2 worm cellular contexts compared by ENCODE assay signal in genomic region chrIV:5133791-5134370, ce11.
TF ChIP-seq lines count a peak whose summit lies in the region.

No protein-coding gene starts in this region.

TF ChIP-seq in whole organism, L2 larva, 48 proteins besides CTCF, POLR2A, EP300 and RAD21 (continued from another document):
- TF ChIP-seq elt-1 (tag; optimal IDR thresholded peaks at IDR 0.05; lab: Kevin White, UChicago): no peak
- no peak for TF ChIP-seq ztf-11 (tag; optimal IDR thresholded peaks at IDR 0.05; lab: Kevin White, UChicago)
- TF ChIP-seq nhr-12 (tag; optimal IDR thresholded peaks at IDR 0.05; lab: Kevin White, UChicago): no peak
- TF ChIP-seq nhr-6 (tag; optimal IDR thresholded peaks at IDR 0.05; lab: Kevin White, UChicago): no peak
- peak; percentile 27 for TF ChIP-seq sma-3 (GFP tag; optimal IDR thresholded peaks at IDR 0.05; lab: Kevin White, UChicago)
- TF ChIP-seq nhr-25 (tag; optimal IDR thresholded peaks at IDR 0.05; lab: Kevin White, UChicago): no peak
- no peak for TF ChIP-seq lin-39 (tag; optimal IDR thresholded peaks at IDR 0.05; lab: Kevin White, UChicago)
- no peak for TF ChIP-seq egl-27 (tag; optimal IDR thresholded peaks at IDR 0.05; lab: Kevin White, UChicago)
- no peak for TF ChIP-seq ama-1 (optimal IDR thresholded peaks at IDR 0.05; lab: Kevin White, UChicago)
- TF ChIP-seq nhr-237 (tag; optimal IDR thresholded peaks at IDR 0.05; lab: Kevin White, UChicago): no peak
- TF ChIP-seq ztf-4 (tag; optimal IDR thresholded peaks at IDR 0.05; lab: Kevin White, UChicago): no peak
- peak; percentile 26 for TF ChIP-seq sma-9 (GFP tag; optimal IDR thresholded peaks at IDR 0.05; lab: Kevin White, UChicago)
- TF ChIP-seq sma-9 (tag; optimal IDR thresholded peaks at IDR 0.05; lab: Kevin White, UChicago): no peak

TF ChIP-seq in whole organism, L4 larva, 104 proteins besides CTCF, POLR2A, EP300 and RAD21 (continued from another document):
- TF ChIP-seq madf-5 (GFP tag; IDR thresholded peaks at IDR 0.05; lab: Robert Waterston, UW): no peak
- TF ChIP-seq Y48G9A.11 (GFP tag; IDR thresholded peaks at IDR 0.05; lab: Robert Waterston, UW): no peak
- TF ChIP-seq tra-1 (GFP tag; IDR thresholded peaks at IDR 0.05; lab: Robert Waterston, UW): no peak
- no peak for TF ChIP-seq unc-62 (GFP tag; optimal IDR thresholded peaks at IDR 0.05 in 1 of 2; lab: Kevin White, UChicago)
- no peak for TF ChIP-seq unc-62 (tag; optimal IDR thresholded peaks at IDR 0.05; lab: Kevin White, UChicago)
- TF ChIP-seq spr-3 (GFP tag; optimal IDR thresholded peaks at IDR 0.05; lab: Kevin White, UChicago): no peak
- TF ChIP-seq F26F4.8 (GFP tag; conservative IDR thresholded peaks at IDR 0.05; lab: Robert Waterston, UW): no peak
- no peak for TF ChIP-seq Y75B8A.6 (GFP tag; IDR thresholded peaks at IDR 0.05; lab: Robert Waterston, UW)
- TF ChIP-seq nhr-102 (tag; optimal IDR thresholded peaks at IDR 0.05; lab: Kevin White, UChicago): no peak
- TF ChIP-seq nhr-77 (tag; optimal IDR thresholded peaks at IDR 0.05; lab: Kevin White, UChicago): peak; percentile 47
- no peak for TF ChIP-seq ztf-7 (tag; optimal IDR thresholded peaks at IDR 0.05; lab: Kevin White, UChicago)
- no peak for TF ChIP-seq duxl-1 (tag; optimal IDR thresholded peaks at IDR 0.05; lab: Kevin White, UChicago; ENCODE audit: poor library complexity)
- peak; percentile 62 for TF ChIP-seq hlh-11 (tag; optimal IDR thresholded peaks at IDR 0.05; lab: Kevin White, UChicago)
- TF ChIP-seq lin-38 (GFP tag; IDR thresholded peaks at IDR 0.05; lab: Robert Waterston, UW): no peak
- no peak for TF ChIP-seq lin-15B (tag; optimal IDR thresholded peaks at IDR 0.05; lab: Kevin White, UChicago)
- no peak for TF ChIP-seq Y5F2A.4 (GFP tag; optimal IDR thresholded peaks at IDR 0.05; lab: Kevin White, UChicago)
- no peak for TF ChIP-seq sdz-12 (GFP tag; optimal IDR thresholded peaks at IDR 0.05; lab: Kevin White, UChicago)
- TF ChIP-seq fkh-10 (GFP tag; optimal IDR thresholded peaks at IDR 0.05; lab: Kevin White, UChicago): no peak
- TF ChIP-seq nhr-25 (tag; optimal IDR thresholded peaks at IDR 0.05; lab: Kevin White, UChicago; ENCODE audit: borderline replicate concordance, insufficient read depth): no peak
- TF ChIP-seq F10B5.3 (tag; optimal IDR thresholded peaks at IDR 0.05; lab: Kevin White, UChicago): no peak
- TF ChIP-seq ZK546.5 (tag; optimal IDR thresholded peaks at IDR 0.05; lab: Kevin White, UChicago): no peak
- TF ChIP-seq ZK337.2 (GFP tag; IDR thresholded peaks at IDR 0.05; lab: Robert Waterston, UW): no peak
- no peak for TF ChIP-seq egl-27 (tag; optimal IDR thresholded peaks at IDR 0.05; lab: Kevin White, UChicago)
- no peak for TF ChIP-seq zfp-2 (tag; optimal IDR thresholded peaks at IDR 0.05; lab: Kevin White, UChicago)
- TF ChIP-seq R02D3.7 (tag; optimal IDR thresholded peaks at IDR 0.05; lab: Kevin White, UChicago): no peak
- TF ChIP-seq F44E2.7 (GFP tag; IDR thresholded peaks at IDR 0.05; lab: Robert Waterston, UW): no peak
- TF ChIP-seq fos-1 (tag; optimal IDR thresholded peaks at IDR 0.05; lab: Kevin White, UChicago): no peak
- no peak for TF ChIP-seq daf-19 (GFP tag; conservative IDR thresholded peaks at IDR 0.05; lab: Robert Waterston, UW)
- TF ChIP-seq nhr-41 (GFP tag; IDR thresholded peaks at IDR 0.05; lab: Robert Waterston, UW): no peak
- TF ChIP-seq unc-130 (GFP tag; optimal IDR thresholded peaks at IDR 0.05; lab: Kevin White, UChicago): no peak
- peak in 1 of 2 experiments; percentile 37 for TF ChIP-seq hif-1 (tag; optimal IDR thresholded peaks at IDR 0.05; lab: Kevin White, UChicago)
- no peak for TF ChIP-seq Y105C5A.15 (GFP tag; IDR thresholded peaks at IDR 0.05; lab: Robert Waterston, UW)
- no peak for TF ChIP-seq php-3 (GFP tag; IDR thresholded peaks at IDR 0.05; lab: Robert Waterston, UW)
- TF ChIP-seq nhr-28 (tag; optimal IDR thresholded peaks at IDR 0.05; lab: Kevin White, UChicago): peak; percentile 69
- TF ChIP-seq set-16 (GFP tag; IDR thresholded peaks at IDR 0.05; lab: Robert Waterston, UW): no peak; the same call in 1 of the 2 replicates
- TF ChIP-seq daf-8 (GFP tag; IDR thresholded peaks at IDR 0.05; lab: Robert Waterston, UW): no peak
- TF ChIP-seq lim-7 (GFP tag; IDR thresholded peaks at IDR 0.05; lab: Robert Waterston, UW): no peak
- TF ChIP-seq saeg-2 (GFP tag; IDR thresholded peaks at IDR 0.05; lab: Robert Waterston, UW): no peak
- TF ChIP-seq ctbp-1 (GFP tag; IDR thresholded peaks at IDR 0.05; lab: Robert Waterston, UW): no peak
- no peak for TF ChIP-seq snpc-4 (tag; optimal IDR thresholded peaks at IDR 0.05; lab: Kevin White, UChicago)
- no peak for TF ChIP-seq F49E8.2 (tag; optimal IDR thresholded peaks at IDR 0.05; lab: Kevin White, UChicago; ENCODE audit: borderline replicate concordance)
- no peak for TF ChIP-seq nhr-237 (tag; optimal IDR thresholded peaks at IDR 0.05; lab: Kevin White, UChicago)
- TF ChIP-seq dmd-6 (GFP tag; IDR thresholded peaks at IDR 0.05; lab: Robert Waterston, UW): peak; percentile 34; the same call in 1 of the 2 replicates
- TF ChIP-seq nhr-6 (tag; optimal IDR thresholded peaks at IDR 0.05; lab: Kevin White, UChicago): no peak
- TF ChIP-seq ama-1 (optimal IDR thresholded peaks at IDR 0.05; lab: Kevin White, UChicago): no peak
- no peak for TF ChIP-seq mes-2 (tag; optimal IDR thresholded peaks at IDR 0.05; lab: Kevin White, UChicago; ENCODE audit: poor library complexity, severe bottlenecking)
- TF ChIP-seq lsy-2 (tag; optimal IDR thresholded peaks at IDR 0.05; lab: Kevin White, UChicago): peak in 1 of 2 experiments; percentile 15
- TF ChIP-seq rbr-2 (tag; optimal IDR thresholded peaks at IDR 0.05; lab: Kevin White, UChicago): no peak
- no peak for TF ChIP-seq zip-2 (tag; optimal IDR thresholded peaks at IDR 0.05; lab: Kevin White, UChicago)
- TF ChIP-seq F37D6.2 (tag; optimal IDR thresholded peaks at IDR 0.05; lab: Kevin White, UChicago): no peak
- TF ChIP-seq nhr-11 (tag; optimal IDR thresholded peaks at IDR 0.05; lab: Kevin White, UChicago): peak; percentile 6
TF ChIP-seq in whole organism, L4 larva: peak in this region for 13.
